Fruit fly (Drosophila melanogaster) whole organism, embryonic: Measurements from ENCODE around the gene CG5808.

Source experiments
- CG2199 ChIP-seq: fragments of 200-800 bp; sonication (Bioruptor generic); IDR thresholded peaks from 3 replicates; pipeline ENCODE4 v1.3.6; 2022; ENCODE audit warnings: missing biosample characterization, missing genetic modification characterization
- CG30020 ChIP-seq: fragments of 200-800 bp; optimal IDR thresholded peaks from 2 replicates; lab custom pipeline; 2019; ENCODE audit warnings: missing biosample characterization, mild to moderate bottlenecking, missing genetic modification characterization, moderate library complexity
- CG4328 ChIP-seq: fragments of 200-800 bp; sonication (Bioruptor generic); optimal IDR thresholded peaks from 3 replicates; lab custom pipeline; 2017; ENCODE audit warnings: missing biosample characterization, missing genetic modification reagents, missing genetic modification characterization
- CG4854 ChIP-seq: fragments of 200-800 bp; sonication (Bioruptor generic); optimal IDR thresholded peaks from 2 replicates; lab custom pipeline; 2016; ENCODE audit warnings: missing biosample characterization, missing genetic modification characterization, inconsistent platforms
- Fer2 ChIP-seq: fragments of 200-800 bp; sonication (Bioruptor generic); optimal IDR thresholded peaks from 2 replicates; lab custom pipeline; 2018; ENCODE audit warnings: missing biosample characterization, mild to moderate bottlenecking, missing genetic modification characterization, moderate library complexity
- corto ChIP-seq: fragments of 200-800 bp; sonication (Bioruptor generic); optimal IDR thresholded peaks from 2 replicates; lab custom pipeline; 2016; ENCODE audit warnings: missing biosample characterization, mild to moderate bottlenecking, missing genetic modification characterization, moderate library complexity
- dmrt11E ChIP-seq: fragments of 200-800 bp; sonication (Bioruptor generic); optimal IDR thresholded peaks from 3 replicates; lab custom pipeline; 2018; ENCODE audit warnings: missing biosample characterization, mild to moderate bottlenecking, missing genetic modification characterization, moderate library complexity
- gcm ChIP-seq: fragments of 200-800 bp; sonication (Bioruptor generic); optimal IDR thresholded peaks from 2 replicates; lab custom pipeline; 2019; ENCODE audit warnings: missing biosample characterization, mild to moderate bottlenecking, missing genetic modification characterization, moderate library complexity
- gt ChIP-seq: fragments of 200-800 bp; sonication (Bioruptor generic); IDR thresholded peaks from 2 replicates; pipeline ENCODE4 v1.3.6; 2022; ENCODE audit warnings: missing biosample characterization, missing genetic modification characterization
- mam ChIP-seq: fragments of 200-800 bp; sonication (Bioruptor generic); optimal IDR thresholded peaks from 3 replicates; lab custom pipeline; 2016; ENCODE audit warnings: missing biosample characterization, missing genetic modification characterization
- pfk ChIP-seq: fragments of 200-800 bp; sonication (Bioruptor generic); optimal IDR thresholded peaks from 2 replicates; lab custom pipeline; 2018; ENCODE audit warnings: missing biosample characterization, mild to moderate bottlenecking, missing genetic modification characterization, moderate library complexity
- pita ChIP-seq: fragments of 200-800 bp; sonication (Bioruptor generic); optimal IDR thresholded peaks from 2 replicates; lab custom pipeline; 2017; ENCODE audit warnings: missing biosample characterization, mild to moderate bottlenecking, missing genetic modification characterization

DNA sequence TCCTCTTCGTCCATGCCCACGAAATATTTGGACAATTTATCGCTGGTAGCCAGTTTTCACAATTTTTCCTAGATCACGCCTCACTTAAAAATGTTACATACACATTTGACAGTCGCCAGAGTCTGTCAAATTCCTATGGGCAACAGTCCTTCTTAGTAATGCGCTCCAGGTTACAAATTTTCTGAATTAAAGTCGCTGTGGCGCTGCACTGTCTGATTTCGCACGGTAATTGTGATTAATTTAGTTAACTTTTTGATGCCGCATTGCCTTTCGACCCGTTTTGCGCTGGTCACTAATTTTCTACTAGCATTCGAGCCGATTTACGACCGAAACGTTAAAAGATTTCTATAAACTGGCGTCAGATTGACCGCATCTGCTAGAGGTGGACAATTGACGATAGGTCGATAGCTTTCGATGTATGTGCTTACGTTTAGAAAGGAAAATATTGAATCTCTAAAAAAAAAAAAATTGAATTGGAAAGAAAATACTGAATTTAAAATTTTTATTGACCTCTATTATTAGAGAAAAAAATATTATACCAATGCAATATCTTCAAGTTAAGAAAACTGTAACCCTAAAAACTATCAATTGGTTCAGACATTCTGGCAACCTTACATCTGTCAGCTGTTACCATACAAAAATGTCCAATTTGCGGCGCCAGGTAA is 3.0 kb downstream of the CG5808 start, which contains the start of the genes lili and CG34150:
- TF ChIP-seq CG4854 (GFP tag; lab: Kevin White, UChicago) (peak; percentile 61), dmrt11E (peak; percentile 69), gcm (GFP tag; lab: Kevin White, UChicago) (peak; percentile 57), Fer2 (peak; percentile 81), mam (peak; percentile 80), CG2199 (GFP tag; lab: Robert Waterston, UW) (no peak), corto (GFP tag; lab: Kevin White, UChicago) (no peak), pfk (GFP tag; lab: Kevin White, UChicago) (no peak), pita (GFP tag; lab: Kevin White, UChicago) (no peak), CG4328 (GFP tag; lab: Kevin White, UChicago) (peak; percentile 65), gt (GFP tag; lab: Robert Waterston, UW) (no peak), CG30020 (tag; lab: Kevin White, UChicago) (peak; percentile 70)
